Fruit fly (Drosophila melanogaster) whole organism, embryonic: Measurements from ENCODE around the gene NdufV3.

Experiments used
- CG11723 ChIP-seq: fragments of 200-800 bp; sonication (Bioruptor generic); optimal IDR thresholded peaks from 2 replicates; lab custom pipeline; 2017; ENCODE audit warnings: missing biosample characterization, mild to moderate bottlenecking, missing genetic modification characterization
- ash1 ChIP-seq: fragments of 200-800 bp; sonication (Bioruptor generic); optimal IDR thresholded peaks from 2 replicates; lab custom pipeline; 2018; ENCODE audit warnings: missing biosample characterization, mild to moderate bottlenecking, missing genetic modification characterization
- lab ChIP-seq: fragments of 200-800 bp; sonication (Bioruptor generic); optimal IDR thresholded peaks from 3 replicates; lab custom pipeline; 2017; ENCODE audit warnings: missing biosample characterization, missing genetic modification characterization, mild to moderate bottlenecking, moderate library complexity, missing genetic modification reagents
- slp2 ChIP-seq: fragments of 200-800 bp; sonication (Bioruptor generic); optimal IDR thresholded peaks from 2 replicates; lab custom pipeline; 2016; ENCODE audit warnings: missing biosample characterization, missing genetic modification characterization

DNA sequence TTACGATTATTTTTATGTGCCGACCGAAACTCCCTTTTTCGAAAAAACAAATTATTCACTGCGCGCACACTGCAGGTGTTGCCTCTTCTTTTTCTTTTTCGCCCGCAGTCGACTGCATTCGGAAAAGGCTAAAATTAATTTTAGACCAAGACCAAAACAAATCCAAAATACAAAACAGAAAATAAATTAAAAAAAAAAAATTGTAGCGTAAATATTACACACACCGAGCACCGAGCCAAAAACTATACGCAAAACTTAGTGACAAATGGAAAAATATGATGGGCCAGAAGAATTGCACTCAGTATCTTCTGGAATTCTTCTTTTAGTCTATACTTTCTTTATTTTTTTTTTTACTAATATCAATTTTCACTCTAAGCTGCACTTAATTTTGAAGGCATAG, 47.1 kb upstream of the NdufV3 start, which contains the start of gene CG44422:
- TF ChIP-seq ash1 (GFP tag; lab: Kevin White, UChicago) = no peak
- no peak for TF ChIP-seq CG11723 (GFP tag; lab: Kevin White, UChicago)
- TF ChIP-seq lab (GFP tag; lab: Kevin White, UChicago) = no peak
- TF ChIP-seq slp2 = no peak
